Worm (Caenorhabditis elegans) whole organism, dauer: ENCODE measurements around the gene scl-3.

Experiments used
- unc-62 ChIP-seq: sonication (generic microtip); optimal IDR thresholded peaks from 2 replicates; lab custom pipeline; 2017; ENCODE audit warnings: missing biosample characterization, missing genetic modification reagents, missing genetic modification characterization

The scl-3 gene

DNA sequence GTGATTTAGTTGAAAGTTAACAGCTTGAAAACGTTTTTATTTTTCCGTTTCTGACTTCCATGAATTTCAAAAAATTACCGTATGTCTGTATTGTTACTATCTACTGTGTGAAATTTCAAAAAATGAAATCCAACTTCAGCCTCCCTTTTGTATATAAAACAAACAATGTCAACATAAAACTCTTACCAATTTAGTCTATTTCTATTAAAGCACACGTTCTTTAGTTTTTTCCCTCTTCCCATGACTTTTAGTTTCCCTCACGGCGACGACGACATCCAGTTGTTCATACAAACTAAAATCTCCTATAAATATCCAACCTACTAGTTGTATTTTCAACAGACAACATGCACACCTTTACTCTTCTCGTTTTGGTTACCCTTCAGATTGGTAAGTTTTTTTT lies at the start of gene scl-3:
scl-3 (plus strand) TSS at position 301 of the 400 bp plus-strand sequence.
- TF ChIP-seq unc-62 (GFP tag; lab: Kevin White, UChicago), result no peak

DNA sequence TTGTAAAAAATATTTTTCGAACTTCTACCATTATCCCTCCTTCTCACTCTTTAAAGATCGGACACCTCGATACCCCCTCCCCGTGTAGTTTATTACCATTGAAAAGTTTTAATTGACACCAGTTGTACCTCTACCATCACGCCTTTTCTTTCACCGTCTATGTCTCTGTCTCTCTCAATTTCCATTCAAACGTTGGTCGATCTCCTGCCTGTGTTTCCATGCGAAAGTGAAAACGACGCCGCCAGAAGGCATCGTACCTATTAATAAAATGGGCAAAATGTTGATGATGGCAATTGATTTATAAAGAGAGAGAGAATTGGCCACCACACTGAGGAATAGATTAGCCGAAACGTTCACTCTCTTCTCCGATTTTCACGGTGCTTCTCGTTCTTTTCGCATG lies 46.2 kb upstream of the scl-3 start:
- TF ChIP-seq unc-62 (GFP tag; lab: Kevin White, UChicago), result no peak

DNA sequence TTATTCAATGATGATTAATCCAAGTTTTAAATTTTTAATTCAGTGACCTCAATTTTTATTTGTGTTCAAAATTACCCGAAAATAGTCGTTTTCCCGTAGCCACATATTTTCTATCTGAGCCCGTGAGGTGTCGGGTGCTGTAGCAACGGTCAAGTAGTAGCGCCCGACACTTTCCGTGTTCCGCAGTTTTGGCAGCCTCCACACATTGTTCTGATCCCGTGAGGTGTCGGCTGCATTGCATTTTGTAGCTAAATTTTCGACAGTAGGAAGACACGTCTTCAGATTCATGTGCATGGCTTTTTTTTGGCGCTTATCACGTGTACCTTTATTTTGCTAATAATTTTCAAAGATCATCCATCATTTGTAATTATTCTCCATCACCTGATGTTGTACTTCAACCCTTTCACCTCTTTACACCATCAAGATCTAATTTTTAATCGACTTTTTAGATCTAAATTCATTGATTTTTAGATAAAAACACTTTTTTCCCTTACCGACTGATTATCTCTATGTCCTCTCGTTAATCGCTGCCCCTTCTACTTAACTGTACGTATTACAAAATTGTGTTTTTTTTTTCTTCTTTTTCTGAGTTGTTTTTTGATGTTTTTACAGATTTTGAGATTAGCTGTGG lies 45.6 kb upstream of the scl-3 start:
- TF ChIP-seq unc-62 (GFP tag; lab: Kevin White, UChicago), result no peak

DNA sequence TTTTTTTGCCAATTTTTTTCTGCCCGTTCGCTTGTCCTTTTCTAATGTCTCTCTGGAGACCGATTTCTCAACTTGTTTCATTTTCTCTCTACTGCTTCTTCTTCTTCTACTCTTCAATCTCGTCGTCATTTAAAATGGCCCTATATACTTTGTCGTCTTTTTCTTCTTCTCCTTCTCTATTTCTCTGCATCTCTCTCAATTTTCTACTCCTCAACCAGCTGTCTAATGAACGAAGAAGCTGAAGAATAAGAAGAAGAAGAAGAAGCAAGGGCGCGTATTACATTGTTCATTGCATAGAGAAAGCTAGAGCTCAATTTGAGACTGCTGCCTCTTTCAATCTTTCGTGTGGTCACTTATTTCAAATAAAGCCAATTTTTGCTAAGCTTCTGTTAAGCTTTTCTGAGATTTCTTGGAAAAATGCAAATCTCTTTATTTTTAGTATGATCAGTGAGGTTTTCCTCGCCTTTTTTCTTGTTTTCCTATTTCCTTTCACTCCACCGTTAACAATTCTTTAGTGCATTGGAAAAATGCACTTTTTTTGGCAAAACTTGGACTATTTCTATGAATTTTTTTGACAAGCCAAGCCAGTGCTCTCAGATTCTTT lies 43.5 kb upstream of the scl-3 start:
- no peak for TF ChIP-seq unc-62 (GFP tag; lab: Kevin White, UChicago)

DNA sequence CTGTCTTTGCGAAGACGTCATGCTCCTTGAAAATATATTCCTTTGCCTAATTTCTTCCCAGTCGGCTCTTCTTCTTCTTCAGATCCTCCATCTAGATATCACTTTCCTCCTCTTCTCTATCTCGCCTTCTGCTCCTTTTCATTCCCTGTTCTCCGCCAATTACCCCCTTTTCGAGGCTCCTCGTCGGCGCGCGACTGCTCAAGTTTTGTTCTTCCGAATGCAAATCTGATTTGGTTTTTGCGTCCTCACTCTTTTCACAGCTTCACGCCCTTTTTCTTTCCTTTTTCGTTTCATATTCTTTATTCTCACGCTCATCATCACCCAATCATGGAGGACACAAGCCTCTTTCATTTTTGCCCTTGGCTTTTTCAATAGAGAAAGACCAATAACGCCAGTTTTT lies 42.6 kb upstream of the scl-3 start:
- TF ChIP-seq unc-62 (GFP tag; lab: Kevin White, UChicago), result no peak

DNA sequence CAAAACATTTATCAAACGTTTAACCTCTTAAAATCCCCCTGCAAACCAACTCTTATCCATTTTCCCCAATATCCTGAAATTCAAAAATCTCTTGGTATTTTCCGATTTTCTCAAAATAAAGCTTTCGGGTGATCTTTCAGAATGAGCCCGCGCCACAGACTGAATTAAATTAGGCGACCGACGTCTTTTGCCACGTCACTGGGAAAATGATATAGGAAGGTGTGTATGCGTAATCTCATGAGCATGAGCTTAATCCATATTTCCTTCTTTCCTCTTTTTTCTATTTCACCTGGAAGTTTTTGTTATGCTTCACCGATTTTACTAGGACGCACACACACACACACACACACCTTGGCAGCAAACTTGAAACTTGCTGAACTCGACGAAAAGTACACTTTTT lies 38.4 kb upstream of the scl-3 start:
- TF ChIP-seq unc-62 (GFP tag; lab: Kevin White, UChicago), result no peak

DNA sequence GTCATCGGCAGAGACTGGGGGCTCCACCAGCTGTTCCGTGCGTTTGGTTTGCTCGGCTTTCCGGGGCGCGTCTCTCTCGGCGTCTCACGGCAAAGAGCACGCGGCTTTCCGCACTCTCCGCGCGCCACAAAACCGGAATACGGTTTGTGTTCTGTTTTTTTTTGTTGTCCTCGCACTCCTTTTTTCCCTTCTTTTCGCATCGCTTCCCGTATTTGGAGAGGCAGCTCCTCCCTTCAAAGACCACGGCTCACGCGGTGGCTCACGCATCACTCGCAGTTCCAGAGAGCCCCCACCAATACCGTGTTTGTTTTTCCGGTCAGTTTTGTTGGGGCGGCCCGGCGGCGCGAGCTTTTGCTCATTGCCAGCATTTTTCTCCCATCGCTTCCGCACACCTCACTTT lies 36.5 kb upstream of the scl-3 start:
- no peak for TF ChIP-seq unc-62 (GFP tag; lab: Kevin White, UChicago)

DNA sequence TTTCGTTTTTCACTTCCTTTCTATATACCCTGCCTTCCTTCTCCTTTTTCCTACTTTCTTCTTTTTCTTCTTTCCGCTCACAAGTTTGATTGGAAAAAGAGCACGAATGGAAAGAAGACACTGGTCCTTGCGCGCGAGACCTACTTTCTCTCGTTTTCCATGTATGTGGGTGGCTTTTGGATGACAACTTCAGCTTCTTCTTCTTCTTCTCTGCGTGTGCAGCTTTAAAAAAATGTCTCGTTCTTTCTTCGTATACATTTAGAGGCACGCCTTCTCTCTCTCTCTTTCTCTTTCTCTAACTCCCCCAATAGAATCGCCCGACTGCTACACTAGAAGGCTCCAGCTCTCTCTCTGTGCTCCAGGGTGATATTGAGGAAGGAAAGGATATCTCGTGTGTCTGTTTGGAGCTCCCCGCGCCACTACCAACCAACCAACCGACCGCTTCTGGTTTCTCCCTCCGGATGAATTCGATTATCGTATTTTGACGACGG lies 33.5 kb upstream of the scl-3 start:
- TF ChIP-seq unc-62 (GFP tag; lab: Kevin White, UChicago), result no peak

DNA sequence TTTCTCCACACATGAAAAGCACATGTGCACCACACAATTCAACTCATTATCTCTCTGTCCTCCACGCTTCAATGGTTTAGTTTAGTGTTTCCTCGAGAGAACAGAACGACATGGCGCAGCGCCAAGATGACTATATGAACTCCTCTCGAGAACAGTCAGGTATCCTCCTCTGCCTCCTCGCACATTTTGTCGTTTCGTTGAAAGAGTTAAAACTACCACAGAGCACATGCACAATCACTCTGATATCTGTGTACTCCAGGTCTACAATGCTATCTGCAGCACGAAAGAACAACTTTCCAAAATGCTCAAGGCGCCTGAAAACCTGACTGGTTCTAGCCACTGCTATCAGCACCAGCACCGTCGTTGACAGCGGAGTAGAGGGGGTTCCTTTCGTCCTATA lies 32.6 kb upstream of the scl-3 start:
- no peak for TF ChIP-seq unc-62 (GFP tag; lab: Kevin White, UChicago)

DNA sequence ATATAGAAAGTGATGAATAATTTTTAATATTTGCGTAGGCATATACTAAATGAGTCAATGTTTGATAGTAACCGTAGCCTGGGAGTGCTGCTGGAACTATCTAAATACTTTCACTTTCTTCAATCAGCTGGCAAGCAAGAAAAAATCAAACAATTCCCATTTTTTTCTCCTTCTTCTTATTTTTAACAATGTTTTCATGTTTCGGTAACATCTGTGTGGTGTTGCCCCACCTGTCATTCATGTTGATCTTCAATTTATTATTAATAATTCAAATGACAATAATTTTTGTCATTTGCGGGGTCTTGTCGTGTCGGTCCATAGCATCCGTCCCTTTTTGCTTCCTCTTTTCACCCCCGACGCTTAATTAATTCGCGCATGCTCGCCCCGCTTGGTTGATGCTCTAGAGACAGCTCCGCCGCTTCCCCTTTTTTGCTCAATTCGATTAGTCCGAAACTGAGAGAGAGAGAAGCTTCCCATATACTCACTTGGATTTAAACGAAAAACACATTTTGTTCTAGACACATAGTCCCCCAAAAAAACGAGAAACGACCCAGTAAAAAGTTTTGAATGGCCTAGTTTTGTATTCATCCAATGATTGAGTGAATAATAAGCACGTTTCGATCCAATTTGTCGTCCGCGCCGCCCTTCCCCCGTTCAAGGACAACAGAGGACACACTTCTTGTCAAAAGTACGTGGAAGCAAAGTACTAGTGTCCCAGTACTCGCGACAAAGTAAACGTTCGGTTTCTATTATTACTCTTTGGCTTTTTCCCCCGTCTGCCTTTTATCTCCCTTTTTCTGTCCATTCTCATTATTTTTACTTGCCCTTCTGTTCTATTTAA lies 31.4 kb upstream of the scl-3 start:
- TF ChIP-seq unc-62 (GFP tag; lab: Kevin White, UChicago), result no peak

DNA sequence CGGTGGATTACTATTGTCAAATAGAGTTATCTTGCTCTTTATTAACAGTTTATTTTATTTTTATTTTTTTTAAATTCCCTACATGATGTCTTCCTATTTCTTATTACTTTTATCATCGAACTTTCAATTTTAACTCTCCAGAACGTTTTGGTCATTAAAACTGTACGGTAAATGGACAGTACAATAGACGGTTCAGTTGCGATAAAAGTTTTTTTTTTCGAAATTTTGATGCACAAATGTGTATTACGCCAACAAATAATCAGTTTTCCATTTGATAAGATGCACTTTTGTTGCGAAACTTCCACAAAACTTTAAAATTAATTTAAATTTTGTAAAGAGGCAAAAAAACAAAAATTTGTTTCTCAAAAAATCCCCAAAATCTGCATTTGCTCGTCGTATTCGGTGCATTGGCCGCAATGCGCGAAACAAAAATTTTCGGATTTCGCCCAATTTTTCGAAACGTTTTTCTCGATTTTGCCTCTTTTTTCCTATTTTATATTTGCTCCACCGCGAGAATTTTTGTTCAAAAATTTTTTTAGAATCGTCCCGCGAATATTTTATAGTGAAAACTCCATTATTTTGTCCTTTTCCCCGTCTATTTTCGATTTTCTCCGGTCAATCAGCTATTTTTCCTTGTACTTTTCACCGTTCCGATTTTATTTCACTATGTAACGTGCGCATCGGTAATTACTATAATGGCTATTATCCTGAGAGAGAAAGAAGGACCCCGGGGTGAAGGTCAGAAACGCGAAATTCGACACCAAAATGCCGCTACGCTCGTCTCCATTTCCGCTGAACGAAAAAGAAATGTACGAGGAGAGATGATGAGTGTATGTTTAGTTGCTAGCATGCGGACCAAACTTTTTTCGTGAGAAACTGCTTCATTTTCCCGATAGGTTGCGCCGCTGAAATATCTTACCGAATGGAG lies 30.4 kb upstream of the scl-3 start:
- TF ChIP-seq unc-62 (GFP tag; lab: Kevin White, UChicago), result no peak

DNA sequence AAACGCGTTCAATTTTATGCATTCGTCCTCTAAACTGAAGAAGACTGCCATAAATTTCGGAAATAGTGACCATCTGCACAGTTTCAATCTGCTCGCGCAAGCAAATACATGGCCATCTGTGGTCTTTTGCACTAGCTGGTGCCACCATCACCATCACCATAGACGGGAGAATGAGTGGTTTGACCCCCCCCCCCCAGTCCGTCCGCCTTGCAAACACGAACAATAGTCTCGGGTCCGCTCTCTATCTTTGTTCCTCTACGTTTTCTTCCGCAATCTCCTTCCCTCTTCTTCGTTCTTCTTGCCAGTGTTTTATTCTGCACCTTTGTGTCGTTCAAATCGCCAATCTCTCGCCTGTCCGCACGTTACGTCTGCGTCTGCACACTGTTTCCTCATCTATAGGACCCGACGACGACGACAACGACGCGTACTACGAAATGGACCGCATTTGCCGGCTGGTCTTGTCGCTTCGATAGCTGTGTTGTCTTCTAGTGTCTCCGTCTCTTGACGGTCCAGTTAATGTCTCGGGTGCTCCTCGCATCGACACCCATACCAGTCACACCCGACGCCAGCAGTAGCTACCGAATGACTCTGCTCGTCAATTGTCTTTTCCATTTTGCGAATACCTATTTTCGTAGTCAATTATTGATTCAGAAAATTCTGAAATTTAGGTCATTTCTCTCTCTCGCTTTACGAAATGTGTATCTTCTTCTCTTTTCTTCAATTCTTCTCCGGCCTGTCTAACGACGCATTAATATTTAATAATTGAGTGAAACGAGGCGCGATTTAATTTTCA lies 29.5 kb upstream of the scl-3 start:
- TF ChIP-seq unc-62 (GFP tag; lab: Kevin White, UChicago), result no peak

DNA sequence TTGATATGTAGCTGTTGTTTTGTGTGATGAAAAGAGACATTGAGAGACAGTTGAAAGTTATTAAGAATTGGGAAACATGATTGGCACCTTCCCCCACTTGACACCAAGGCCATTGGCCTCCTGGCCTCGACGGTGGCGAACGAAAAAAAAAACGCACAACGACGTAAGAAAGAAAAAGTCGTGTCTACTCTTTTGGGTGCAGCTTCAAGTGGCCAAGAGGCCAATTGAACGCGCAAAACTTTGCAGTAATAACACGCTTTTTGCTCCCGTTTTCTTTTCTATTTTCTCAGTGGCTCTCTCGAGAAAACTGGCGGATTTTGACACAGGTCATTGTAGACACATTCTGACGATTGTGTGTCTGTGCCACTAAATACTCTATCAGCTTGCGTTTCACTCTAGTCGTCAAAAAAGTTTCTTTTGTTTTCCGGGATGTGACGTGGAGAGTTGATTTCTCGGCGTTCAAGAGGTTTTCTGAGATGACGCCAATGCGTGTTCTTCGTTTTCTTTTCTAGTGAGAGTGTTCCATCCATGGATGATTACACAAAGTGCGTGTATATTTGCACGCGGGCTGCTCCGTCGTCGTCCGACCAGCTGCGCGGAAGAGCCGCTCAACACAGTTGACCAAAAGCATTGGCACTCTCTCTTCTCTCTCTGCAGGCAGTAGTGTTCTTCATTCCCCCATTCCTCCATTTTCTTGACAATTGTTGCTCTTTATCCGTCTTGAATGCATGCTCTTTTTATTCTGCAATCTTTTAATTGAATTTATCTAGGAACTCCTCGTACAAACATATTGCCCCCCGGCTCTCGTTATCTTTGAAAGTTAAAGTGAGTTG lies 28.7 kb upstream of the scl-3 start:
- TF ChIP-seq unc-62 (GFP tag; lab: Kevin White, UChicago), result no peak

DNA sequence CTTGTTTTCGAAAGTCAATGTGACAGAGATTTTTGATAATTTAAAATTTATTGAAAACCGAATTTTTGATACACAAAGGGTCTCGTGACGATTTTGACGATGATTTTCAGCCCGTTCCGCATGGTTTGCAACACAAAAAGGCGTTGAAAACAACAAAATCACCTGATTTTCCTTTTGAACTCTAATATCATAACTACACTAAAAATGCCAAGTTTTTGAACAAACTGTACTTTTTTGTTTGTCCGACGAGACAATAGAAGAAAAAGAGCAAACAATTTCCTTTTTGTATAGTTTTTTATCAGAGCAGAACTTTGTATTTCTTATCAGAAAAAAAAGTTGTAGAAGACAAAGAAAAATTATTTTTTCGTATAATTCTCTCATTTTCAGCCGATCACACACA lies 27.2 kb upstream of the scl-3 start:
- no peak for TF ChIP-seq unc-62 (GFP tag; lab: Kevin White, UChicago)
